Fruit fly (Drosophila melanogaster): ENCODE data around the gene AdoR.
A peak's percentile ranks its signal among the peaks of the same experiment; 100 is the strongest.

AdoR gene

DNA sequence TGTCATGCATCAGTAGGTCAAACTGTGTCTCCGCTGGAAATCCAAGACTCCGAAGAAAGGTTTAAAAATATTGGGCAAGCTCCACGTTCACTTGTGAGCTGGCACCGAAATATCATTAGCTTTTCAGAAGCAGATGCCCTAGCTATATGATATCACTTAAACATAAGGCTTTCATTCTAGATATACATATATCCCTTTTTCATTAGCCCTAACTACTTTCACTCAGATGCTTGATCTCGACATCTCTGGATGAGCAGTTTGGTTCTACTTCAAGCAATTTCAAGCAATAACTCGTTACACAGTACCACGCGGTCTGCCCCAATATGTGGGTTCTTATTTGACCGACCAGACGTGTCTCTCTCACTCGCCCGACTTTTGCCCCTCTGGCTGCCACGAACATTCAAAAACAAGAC is 42.1 kb upstream of the AdoR start:
- no peak for TF ChIP-seq aop (GFP tag; IDR thresholded peaks at IDR 0.05)
- TF ChIP-seq CG14441 (GFP tag; IDR thresholded peaks at IDR 0.05): peak; percentile 31; the same call in 1 of the 2 replicates
- TF ChIP-seq emc (GFP tag; optimal IDR thresholded peaks at IDR 0.05): no peak
- no peak for TF ChIP-seq CG3407 (GFP tag; optimal IDR thresholded peaks at IDR 0.05)
- no peak for TF ChIP-seq hb (GFP tag; IDR thresholded peaks at IDR 0.05; ENCODE audit: partially characterized antibody)
- TF ChIP-seq CG15269 (tag; optimal IDR thresholded peaks at IDR 0.05): peak; percentile 63
- TF ChIP-seq NK7.1 (GFP tag; optimal IDR thresholded peaks at IDR 0.05): peak; percentile 40
- TF ChIP-seq zf30C (GFP tag; optimal IDR thresholded peaks at IDR 0.05): no peak
- TF ChIP-seq CG2120 (GFP tag; optimal IDR thresholded peaks at IDR 0.05): peak; percentile 48
- peak; percentile 16; the same call in 1 of the 2 replicates for TF ChIP-seq E2f1 (GFP tag; IDR thresholded peaks at IDR 0.05)
- no peak for TF ChIP-seq CG18011 (GFP tag; optimal IDR thresholded peaks at IDR 0.05)
- TF ChIP-seq croc (GFP tag; conservative IDR thresholded peaks at IDR 0.05): no peak; the same call in 2 of the 3 replicates
- no peak for TF ChIP-seq CG2889 (GFP tag; IDR thresholded peaks at IDR 0.05)
- TF ChIP-seq kah (GFP tag; optimal IDR thresholded peaks at IDR 0.05): no peak
- no peak for TF ChIP-seq CG6791 (GFP tag; IDR thresholded peaks at IDR 0.05; ENCODE audit: partially characterized antibody)
- TF ChIP-seq CG30020 (tag; optimal IDR thresholded peaks at IDR 0.05): no peak
- TF ChIP-seq lilli (GFP tag; optimal IDR thresholded peaks at IDR 0.05): peak; percentile 62
- peak; percentile 69 for TF ChIP-seq Oli (tag; optimal IDR thresholded peaks at IDR 0.05)
- peak; percentile 8 for TF ChIP-seq CG8388 (GFP tag; optimal IDR thresholded peaks at IDR 0.05)
- TF ChIP-seq hth (optimal IDR thresholded peaks at IDR 0.05): no peak
- no peak for TF ChIP-seq en (GFP tag; optimal IDR thresholded peaks at IDR 0.05)
- TF ChIP-seq gsb-n (tag; optimal IDR thresholded peaks at IDR 0.05): peak; percentile 27
- TF ChIP-seq ind (GFP tag; optimal IDR thresholded peaks at IDR 0.05): peak; percentile 23
- TF ChIP-seq CG31365 (tag; optimal IDR thresholded peaks at IDR 0.05): no peak
- TF ChIP-seq Taf1 (GFP tag; IDR thresholded peaks at IDR 0.05): no peak
- no peak for TF ChIP-seq danr (GFP tag; IDR thresholded peaks at IDR 0.05)
- TF ChIP-seq CG32767 (GFP tag; IDR thresholded peaks at IDR 0.05): no peak
- TF ChIP-seq bcd (GFP tag; optimal IDR thresholded peaks at IDR 0.05): peak; percentile 56
- TF ChIP-seq Bdp1 (GFP tag; optimal IDR thresholded peaks at IDR 0.05): no peak
- TF ChIP-seq YL-1 (GFP tag; optimal IDR thresholded peaks at IDR 0.05): no peak
- no peak for TF ChIP-seq CG16813 (GFP tag; IDR thresholded peaks at IDR 0.05; ENCODE audit: partially characterized antibody)
- TF ChIP-seq Dp (GFP tag; optimal IDR thresholded peaks at IDR 0.05): no peak
- no peak for TF ChIP-seq Meics (GFP tag; optimal IDR thresholded peaks at IDR 0.05)
- TF ChIP-seq ATbp (GFP tag; optimal IDR thresholded peaks at IDR 0.05): no peak
- TF ChIP-seq Atf3 (GFP tag; optimal IDR thresholded peaks at IDR 0.05): no peak
- TF ChIP-seq dm (GFP tag; optimal IDR thresholded peaks at IDR 0.05): peak; percentile 19
- TF ChIP-seq CG16779 (GFP tag; IDR thresholded peaks at IDR 0.05): no peak
- peak; percentile 53 for TF ChIP-seq CG30403 (GFP tag; optimal IDR thresholded peaks at IDR 0.05)
- no peak for TF ChIP-seq onecut (GFP tag; IDR thresholded peaks at IDR 0.05)
- TF ChIP-seq jigr1 (GFP tag; IDR thresholded peaks at IDR 0.05): no peak
- TF ChIP-seq CG6654 (GFP tag; optimal IDR thresholded peaks at IDR 0.05): no peak
- no peak for TF ChIP-seq wek (GFP tag; optimal IDR thresholded peaks at IDR 0.05)
- no peak for TF ChIP-seq pros (GFP tag; optimal IDR thresholded peaks at IDR 0.05)
- peak; percentile 19; the same call in 1 of the 2 replicates for TF ChIP-seq slbo (GFP tag; IDR thresholded peaks at IDR 0.05)
- TF ChIP-seq CG11398 (GFP tag; optimal IDR thresholded peaks at IDR 0.05): no peak
- no peak for TF ChIP-seq MBD-R2 (GFP tag; IDR thresholded peaks at IDR 0.05)
- TF ChIP-seq slou (GFP tag; optimal IDR thresholded peaks at IDR 0.05): peak; percentile 38
- TF ChIP-seq CG12942 (GFP tag; optimal IDR thresholded peaks at IDR 0.05): no peak
- peak; percentile 63 for TF ChIP-seq CoRest (tag; optimal IDR thresholded peaks at IDR 0.05)
- TF ChIP-seq al (GFP tag; IDR thresholded peaks at IDR 0.05): 0 out of 2 replicates have a peak, but pooled peaks have one; percentile 38
- TF ChIP-seq lmd (GFP tag; IDR thresholded peaks at IDR 0.05): peak; percentile 68
- no peak for TF ChIP-seq gfzf (GFP tag; optimal IDR thresholded peaks at IDR 0.05)

All from whole organism, embryonic.